Fruit fly (Drosophila melanogaster) whole organism, embryonic: Measurements from ENCODE around the gene CG12560.

Experiments used
- B-H2 ChIP-seq: fragments of 200-800 bp; sonication (Bioruptor generic); optimal IDR thresholded peaks from 2 replicates; lab custom pipeline; 2018; ENCODE audit warnings: missing biosample characterization, mild to moderate bottlenecking, missing genetic modification characterization
- Bgb ChIP-seq: fragments of 200-800 bp; sonication (Bioruptor generic); IDR thresholded peaks from 2 replicates; pipeline ENCODE4 v1.3.6; 2022; ENCODE audit warnings: missing biosample characterization, missing genetic modification characterization; ENCODE audit not compliant: partially characterized antibody
- CG11560 ChIP-seq: fragments of 200-800 bp; sonication (Bioruptor generic); IDR thresholded peaks from 3 replicates; pipeline ENCODE4 v1.3.6; 2022; ENCODE audit warnings: missing biosample characterization, missing genetic modification characterization
- CG12219 ChIP-seq: fragments of 200-800 bp; sonication (Bioruptor generic); optimal IDR thresholded peaks from 3 replicates; lab custom pipeline; 2018; ENCODE audit warnings: missing biosample characterization, mild to moderate bottlenecking, missing genetic modification characterization
- CG12391 ChIP-seq: fragments of 200-800 bp; sonication (Bioruptor generic); optimal IDR thresholded peaks from 3 replicates; lab custom pipeline; 2018; ENCODE audit warnings: missing biosample characterization, mild to moderate bottlenecking, missing genetic modification characterization, moderate library complexity
- CG13775 ChIP-seq: fragments of 200-800 bp; sonication (Bioruptor generic); optimal IDR thresholded peaks from 3 replicates; lab custom pipeline; 2017; ENCODE audit warnings: missing biosample characterization, mild to moderate bottlenecking, missing genetic modification characterization
- CG14050 ChIP-seq: fragments of 200-800 bp; sonication (Bioruptor generic); IDR thresholded peaks from 3 replicates; pipeline ENCODE4 v1.3.6; 2022; ENCODE audit warnings: missing biosample characterization, missing genetic modification characterization
- CG14860 ChIP-seq: fragments of 200-800 bp; sonication (Bioruptor generic); IDR thresholded peaks from 3 replicates; pipeline ENCODE4 v1.3.6; 2022; ENCODE audit warnings: missing biosample characterization, missing genetic modification characterization; ENCODE audit not compliant: partially characterized antibody
- CG15696 ChIP-seq: fragments of 200-800 bp; sonication (Bioruptor generic); optimal IDR thresholded peaks from 2 replicates; lab custom pipeline; 2019; ENCODE audit warnings: missing biosample characterization, mild to moderate bottlenecking, missing genetic modification characterization, moderate library complexity
- CG1602 ChIP-seq: fragments of 200-800 bp; sonication (Bioruptor generic); optimal IDR thresholded peaks from 3 replicates; lab custom pipeline; 2016; ENCODE audit warnings: missing biosample characterization, missing genetic modification characterization
- CG1603 ChIP-seq: fragments of 200-800 bp; sonication (Bioruptor generic); optimal IDR thresholded peaks from 2 replicates; lab custom pipeline; 2019; ENCODE audit warnings: missing biosample characterization, mild to moderate bottlenecking, missing genetic modification characterization, moderate library complexity
- CG2120 ChIP-seq: fragments of 200-800 bp; sonication (Bioruptor generic); optimal IDR thresholded peaks from 3 replicates; lab custom pipeline; 2016; ENCODE audit warnings: missing biosample characterization, missing genetic modification characterization
- CG2129 ChIP-seq: fragments of 200-800 bp; sonication (Bioruptor generic); IDR thresholded peaks from 2 replicates; pipeline ENCODE4 v1.3.6; 2022; ENCODE audit warnings: missing biosample characterization, missing genetic modification characterization; ENCODE audit not compliant: partially characterized antibody
- CG2712 ChIP-seq: fragments of 200-800 bp; optimal IDR thresholded peaks from 3 replicates; lab custom pipeline; 2019; ENCODE audit warnings: missing biosample characterization, mild to moderate bottlenecking, missing genetic modification characterization, moderate library complexity
- CG2875 ChIP-seq: fragments of 200-800 bp; sonication (Bioruptor generic); optimal IDR thresholded peaks from 2 replicates; lab custom pipeline; 2017; ENCODE audit warnings: missing biosample characterization, mild to moderate bottlenecking, missing genetic modification characterization, missing genetic modification reagents
- CG4424 ChIP-seq: fragments of 200-800 bp; sonication (Bioruptor generic); optimal IDR thresholded peaks from 3 replicates; lab custom pipeline; 2016; ENCODE audit warnings: missing biosample characterization, missing genetic modification characterization
- CG7357 ChIP-seq: fragments of 200-800 bp; sonication (Bioruptor generic); IDR thresholded peaks from 3 replicates; pipeline ENCODE4 v1.3.6; 2022; ENCODE audit warnings: missing biosample characterization, missing genetic modification characterization
- CG7745 ChIP-seq: fragments of 200-800 bp; sonication (Bioruptor generic); optimal IDR thresholded peaks from 2 replicates; lab custom pipeline; 2018; ENCODE audit warnings: missing biosample characterization, mild to moderate bottlenecking, missing genetic modification characterization, moderate library complexity
- CG8388 ChIP-seq: fragments of 200-800 bp; sonication (Bioruptor generic); optimal IDR thresholded peaks from 2 replicates; lab custom pipeline; 2019; ENCODE audit warnings: missing biosample characterization, mild to moderate bottlenecking, missing genetic modification characterization, moderate library complexity
- CG9797 ChIP-seq: fragments of 200-800 bp; sonication (Bioruptor generic); optimal IDR thresholded peaks from 3 replicates; lab custom pipeline; 2018; ENCODE audit warnings: missing biosample characterization, mild to moderate bottlenecking, missing genetic modification characterization
- CoRest ChIP-seq: fragments of 200-800 bp; sonication (Bioruptor generic); optimal IDR thresholded peaks from 3 replicates; lab custom pipeline; 2018; ENCODE audit warnings: missing biosample characterization, mild to moderate bottlenecking, missing genetic modification characterization, moderate library complexity
- Dbx ChIP-seq: fragments of 200-800 bp; sonication (Bioruptor generic); IDR thresholded peaks from 3 replicates; pipeline ENCODE4 v1.3.6; 2022; ENCODE audit warnings: missing biosample characterization, missing genetic modification characterization
- Dll ChIP-seq: fragments of 200-800 bp; sonication (Bioruptor generic); IDR thresholded peaks from 4 replicates; pipeline ENCODE4 v1.3.6; 2022; ENCODE audit warnings: missing biosample characterization, missing genetic modification characterization; ENCODE audit not compliant: partially characterized antibody
- Elba2 ChIP-seq: fragments of 200-800 bp; sonication (Bioruptor generic); optimal IDR thresholded peaks from 3 replicates; lab custom pipeline; 2016; ENCODE audit warnings: missing biosample characterization, missing genetic modification characterization
- H15 ChIP-seq: fragments of 200-800 bp; sonication (Bioruptor generic); IDR thresholded peaks from 3 replicates; pipeline ENCODE4 v1.3.6; 2022; ENCODE audit warnings: missing biosample characterization, missing genetic modification characterization
- H2.0 ChIP-seq: fragments of 200-800 bp; sonication (Bioruptor generic); IDR thresholded peaks from 2 replicates; pipeline ENCODE4 v1.3.6; 2022; ENCODE audit warnings: missing biosample characterization, missing genetic modification characterization
- Hand ChIP-seq: fragments of 200-800 bp; sonication (Bioruptor generic); optimal IDR thresholded peaks from 2 replicates; lab custom pipeline; 2017; ENCODE audit warnings: mild to moderate bottlenecking, missing biosample characterization, missing genetic modification reagents, missing genetic modification characterization
- Hr78 ChIP-seq, 2 experiments: fragments of 200-800 bp in 1 of 2; fragments of >200 bp in 1 of 2; sonication (Bioruptor generic) in 1 of 2; optimal IDR thresholded peaks; 2 replicates each; lab custom pipeline; 2017 to 2019; ENCODE audit warnings: missing biosample characterization in 2 of 2, missing genetic modification characterization in 2 of 2, mild to moderate bottlenecking in 1 of 2, moderate library complexity in 1 of 2
- Max ChIP-seq: fragments of 200-800 bp; sonication (Bioruptor generic); optimal IDR thresholded peaks from 2 replicates; lab custom pipeline; 2016; ENCODE audit warnings: missing biosample characterization, mild to moderate bottlenecking, missing genetic modification characterization
- PHDP ChIP-seq: fragments of 200-800 bp; sonication (Bioruptor generic); optimal IDR thresholded peaks from 3 replicates; lab custom pipeline; 2018; ENCODE audit warnings: missing biosample characterization, mild to moderate bottlenecking, missing genetic modification characterization, moderate library complexity
- Sox102F ChIP-seq: fragments of 200-800 bp; sonication (Bioruptor generic); optimal IDR thresholded peaks from 2 replicates; lab custom pipeline; 2018; ENCODE audit warnings: missing biosample characterization, mild to moderate bottlenecking, missing genetic modification characterization, moderate library complexity
- cato ChIP-seq: fragments of 200-800 bp; sonication (Bioruptor generic); optimal IDR thresholded peaks from 2 replicates; lab custom pipeline; 2016; ENCODE audit warnings: missing biosample characterization, missing genetic modification characterization, borderline replicate concordance
- crol ChIP-seq: fragments of 200-800 bp; sonication (Bioruptor generic); IDR thresholded peaks from 2 replicates; pipeline ENCODE4 v1.3.6; 2022; ENCODE audit warnings: missing biosample characterization, missing genetic modification characterization
- fd96Cb ChIP-seq: fragments of 200-800 bp; sonication (Bioruptor generic); optimal IDR thresholded peaks from 2 replicates; lab custom pipeline; 2018; ENCODE audit warnings: missing biosample characterization, mild to moderate bottlenecking, missing genetic modification characterization, moderate library complexity
- fu2 ChIP-seq: fragments of 200-800 bp; sonication (Bioruptor generic); optimal IDR thresholded peaks from 2 replicates; lab custom pipeline; 2016; ENCODE audit warnings: missing biosample characterization, missing genetic modification characterization
- lilli ChIP-seq: fragments of 200-800 bp; sonication (Bioruptor generic); optimal IDR thresholded peaks from 3 replicates; lab custom pipeline; 2016; ENCODE audit warnings: missing biosample characterization, missing genetic modification characterization
- lov ChIP-seq, 2 experiments: fragments of 200-800 bp in 1 of 2; fragments of >200 bp in 1 of 2; sonication (Bioruptor generic) in 1 of 2; IDR thresholded peaks in 1 of 2; optimal IDR thresholded peaks in 1 of 2; 2 replicates in 1 of 2; 3 replicates in 1 of 2; pipeline versions ENCODE4 v1.3.6 to Lab custom; 2017 to 2022; ENCODE audit warnings: missing biosample characterization in 1 of 2, missing genetic modification characterization in 1 of 2
- pb ChIP-seq: fragments of 200-800 bp; sonication (Bioruptor generic); optimal IDR thresholded peaks from 3 replicates; lab custom pipeline; 2016; ENCODE audit warnings: missing biosample characterization, missing genetic modification characterization
- pfk ChIP-seq: fragments of 200-800 bp; sonication (Bioruptor generic); optimal IDR thresholded peaks from 2 replicates; lab custom pipeline; 2018; ENCODE audit warnings: missing biosample characterization, mild to moderate bottlenecking, missing genetic modification characterization, moderate library complexity
- phol ChIP-seq: fragments of 200-800 bp; sonication (Bioruptor generic); optimal IDR thresholded peaks from 3 replicates; lab custom pipeline; 2018; ENCODE audit warnings: missing biosample characterization, mild to moderate bottlenecking, missing genetic modification characterization, moderate library complexity
- psq ChIP-seq: fragments of 200-800 bp; sonication (Bioruptor generic); optimal IDR thresholded peaks from 2 replicates; lab custom pipeline; 2017; ENCODE audit warnings: missing biosample characterization, missing genetic modification characterization
- ro ChIP-seq: fragments of 200-800 bp; sonication (Bioruptor generic); IDR thresholded peaks from 2 replicates; pipeline ENCODE4 v1.3.6; 2022; ENCODE audit warnings: missing biosample characterization, missing genetic modification characterization
- tgo ChIP-seq: fragments of 200-800 bp; sonication (Bioruptor generic); IDR thresholded peaks from 3 replicates; pipeline ENCODE4 v1.3.6; 2022; ENCODE audit warnings: missing biosample characterization, missing genetic modification characterization
- tin ChIP-seq: fragments of 200-800 bp; sonication (Bioruptor generic); optimal IDR thresholded peaks from 3 replicates; lab custom pipeline; 2016; ENCODE audit warnings: missing biosample characterization, missing genetic modification characterization
- tio ChIP-seq: fragments of 200-800 bp; sonication (Bioruptor generic); optimal IDR thresholded peaks from 2 replicates; lab custom pipeline; 2017; ENCODE audit warnings: missing biosample characterization, missing genetic modification characterization, inconsistent platforms
- tup ChIP-seq: fragments of 200-800 bp; sonication (Bioruptor generic); optimal IDR thresholded peaks from 2 replicates; lab custom pipeline; 2016; ENCODE audit warnings: missing biosample characterization, mild to moderate bottlenecking, missing genetic modification characterization, moderate library complexity
- unpg ChIP-seq: fragments of 200-800 bp; sonication (Bioruptor generic); optimal IDR thresholded peaks from 3 replicates; lab custom pipeline; 2018; ENCODE audit warnings: missing biosample characterization, mild to moderate bottlenecking, missing genetic modification characterization, moderate library complexity
- usp ChIP-seq: fragments of >200 bp; optimal IDR thresholded peaks from 2 replicates; lab custom pipeline; 2017; ENCODE audit warnings: missing biosample characterization, missing genetic modification characterization
- vvl ChIP-seq: fragments of 200-800 bp; sonication (Bioruptor generic); IDR thresholded peaks from 2 replicates; pipeline ENCODE4 v1.3.6; 2022; ENCODE audit warnings: missing biosample characterization, missing genetic modification characterization
- z ChIP-seq: fragments of 200-800 bp; sonication (Bioruptor generic); IDR thresholded peaks from 3 replicates; pipeline ENCODE4 v1.3.6; 2022; ENCODE audit warnings: missing biosample characterization, missing genetic modification characterization

Gene CG12560

DNA sequence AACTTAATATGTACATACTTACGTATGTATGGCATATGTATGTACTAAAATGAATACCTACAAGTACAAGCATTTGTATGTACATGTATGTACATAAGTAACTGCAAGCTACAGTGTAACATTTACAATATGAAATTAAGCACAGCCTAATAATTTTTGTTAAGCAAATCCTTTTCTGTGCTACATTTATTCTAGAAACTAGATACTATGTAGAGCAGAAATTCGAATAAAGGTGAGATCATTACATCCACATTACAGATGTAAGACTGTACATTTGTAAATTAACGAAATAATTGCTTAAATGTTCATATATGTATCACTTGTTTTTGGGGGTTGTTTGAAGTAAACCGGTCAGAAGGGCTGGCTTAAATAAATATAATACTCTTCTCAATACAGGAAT, 17.3 kb downstream of the CG12560 start (continued):
- no peak for TF ChIP-seq CG7745 (tag; lab: Kevin White, UChicago)
- no peak for TF ChIP-seq Max (GFP tag; lab: Kevin White, UChicago)
- no peak for TF ChIP-seq z (GFP tag; lab: Robert Waterston, UW)
- no peak for TF ChIP-seq pb (GFP tag; lab: Kevin White, UChicago)
- no peak for TF ChIP-seq Dbx (GFP tag; lab: Robert Waterston, UW)
- TF ChIP-seq tio (GFP tag; lab: Kevin White, UChicago): peak; percentile 0
- no peak for TF ChIP-seq CG7357 (GFP tag; lab: Robert Waterston, UW)
- TF ChIP-seq fu2 (GFP tag; lab: Kevin White, UChicago): no peak
- TF ChIP-seq tgo: peak; percentile 19; the same call in 1 of the 3 replicates
- TF ChIP-seq ro (GFP tag; lab: Robert Waterston, UW): no peak
- TF ChIP-seq CG15696: no peak
- TF ChIP-seq CG2712: no peak
- TF ChIP-seq Elba2 (GFP tag; lab: Kevin White, UChicago): no peak
- TF ChIP-seq CG2120: peak; percentile 57
- TF ChIP-seq lov (optimal IDR thresholded peaks at IDR 0.05; lab: Kevin White, UChicago): no peak
- no peak for TF ChIP-seq lov (GFP tag; IDR thresholded peaks at IDR 0.05; lab: Robert Waterston, UW)
- TF ChIP-seq fd96Cb (tag; lab: Kevin White, UChicago): peak; percentile 7
- 0 out of 3 replicates have a peak, but pooled peaks have one; percentile 18 for TF ChIP-seq CG11560 (tag; lab: Robert Waterston, UW)
- peak; percentile 33 for TF ChIP-seq lilli (GFP tag; lab: Kevin White, UChicago)
- TF ChIP-seq CG2875: no peak
- TF ChIP-seq CG1602: no peak
- peak; percentile 7 for TF ChIP-seq Hand (GFP tag; lab: Kevin White, UChicago)
- TF ChIP-seq Dll (GFP tag; lab: Robert Waterston, UW): no peak
- TF ChIP-seq CG14050: 0 out of 3 replicates have a peak, but pooled peaks have one; percentile 20
- TF ChIP-seq psq (GFP tag; lab: Kevin White, UChicago): no peak
- TF ChIP-seq CG13775 (GFP tag; lab: Kevin White, UChicago): no peak
- TF ChIP-seq CoRest (tag; lab: Kevin White, UChicago): peak; percentile 10
- no peak for TF ChIP-seq tin (GFP tag; lab: Kevin White, UChicago)
- TF ChIP-seq CG1603 (tag; lab: Kevin White, UChicago): peak; percentile 54
- peak; percentile 9 for TF ChIP-seq CG12219 (GFP tag; lab: Kevin White, UChicago)
- TF ChIP-seq Sox102F (GFP tag; lab: Kevin White, UChicago): peak; percentile 36
- no peak for TF ChIP-seq CG8388 (GFP tag; lab: Kevin White, UChicago)
- TF ChIP-seq CG14860 (GFP tag; lab: Robert Waterston, UW): no peak
- peak; percentile 14; the same call in 1 of the 2 replicates for TF ChIP-seq vvl (GFP tag; lab: Robert Waterston, UW)
- TF ChIP-seq Bgb (GFP tag; lab: Robert Waterston, UW): no peak
- TF ChIP-seq crol (GFP tag; lab: Robert Waterston, UW): no peak
- no peak for TF ChIP-seq CG2129
- TF ChIP-seq unpg (GFP tag; lab: Kevin White, UChicago): peak; percentile 2
- TF ChIP-seq CG9797 (GFP tag; lab: Kevin White, UChicago): no peak
- TF ChIP-seq H15 (GFP tag; lab: Robert Waterston, UW): no peak
- TF ChIP-seq cato (GFP tag; lab: Kevin White, UChicago): no peak
- no peak for TF ChIP-seq pfk (GFP tag; lab: Kevin White, UChicago)
- no peak for TF ChIP-seq Hr78 (GFP tag; optimal IDR thresholded peaks at IDR 0.05; lab: Kevin White, UChicago)
- peak; percentile 19 for TF ChIP-seq CG4424
- TF ChIP-seq H2.0 (GFP tag; lab: Robert Waterston, UW): peak; percentile 41; the same call in 1 of the 2 replicates
- TF ChIP-seq phol (tag; lab: Kevin White, UChicago): peak; percentile 4
- TF ChIP-seq B-H2: no peak
- no peak for TF ChIP-seq usp (GFP tag; lab: Kevin White, UChicago)
- peak; percentile 32 for TF ChIP-seq CG12391 (tag; lab: Kevin White, UChicago)
- TF ChIP-seq tup: no peak
- peak; percentile 36 for TF ChIP-seq PHDP
